Fruit fly (Drosophila melanogaster) whole organism, wandering third instar larva: ENCODE results near the gene CG14780.

Experiments used
- Abd-B ChIP-seq: fragments of >200 bp; optimal IDR thresholded peaks from 2 replicates; lab custom pipeline; 2017; ENCODE audit warnings: missing biosample characterization, missing genetic modification characterization
- CG32264 ChIP-seq: fragments of 200-800 bp; sonication (Bioruptor generic); optimal IDR thresholded peaks from 2 replicates; lab custom pipeline; 2016; ENCODE audit warnings: missing biosample characterization, missing genetic modification characterization
- CG9705 ChIP-seq: fragments of 200-800 bp; sonication (Bioruptor generic); optimal IDR thresholded peaks from 2 replicates; lab custom pipeline; 2018; ENCODE audit warnings: missing biosample characterization, mild to moderate bottlenecking, missing genetic modification characterization
- Dfd ChIP-seq: fragments of >200 bp; optimal IDR thresholded peaks from 2 replicates; lab custom pipeline; 2017; ENCODE audit warnings: missing biosample characterization, missing genetic modification characterization
- Dif ChIP-seq: fragments of 200-275, 200-300 bp; sonication (Bioruptor generic); optimal IDR thresholded peaks from 2 replicates; lab custom pipeline; 2018; ENCODE audit warnings: missing biosample characterization, missing genetic modification characterization; ENCODE audit not compliant: partially characterized antibody
- GATAd ChIP-seq: sonication (Bioruptor generic); optimal IDR thresholded peaks from 2 replicates; lab custom pipeline; 2016; ENCODE audit warnings: missing biosample characterization, missing genetic modification characterization
- HLH106 ChIP-seq: fragments of 200-800 bp; optimal IDR thresholded peaks from 3 replicates; lab custom pipeline; 2019; ENCODE audit warnings: missing biosample characterization, mild to moderate bottlenecking, missing genetic modification characterization, moderate library complexity
- Hnf4 ChIP-seq: fragments of 200-800 bp; sonication (Bioruptor generic); optimal IDR thresholded peaks from 2 replicates; lab custom pipeline; 2016; ENCODE audit warnings: missing biosample characterization, mild to moderate bottlenecking, missing genetic modification characterization
- Hr78 ChIP-seq: fragments of >200 bp; optimal IDR thresholded peaks from 2 replicates; lab custom pipeline; 2017; ENCODE audit warnings: missing biosample characterization, missing genetic modification characterization
- Hr83 ChIP-seq: fragments of 200-300 bp; sonication (Bioruptor generic); optimal IDR thresholded peaks from 2 replicates; lab custom pipeline; 2016; ENCODE audit warnings: missing biosample characterization, mild to moderate bottlenecking, missing genetic modification characterization, moderate library complexity; ENCODE audit not compliant: poor library complexity, severe bottlenecking
- Jra ChIP-seq: sonication (Bioruptor generic); optimal IDR thresholded peaks from 2 replicates; lab custom pipeline; 2016; ENCODE audit warnings: missing biosample characterization, missing genetic modification characterization
- Myc ChIP-seq: fragments of >200 bp; optimal IDR thresholded peaks from 2 replicates; lab custom pipeline; 2017
- N ChIP-seq: fragments of >200 bp; optimal IDR thresholded peaks from 2 replicates; lab custom pipeline; 2018; ENCODE audit warnings: missing biosample characterization, missing external identifiers, missing genetic modification characterization
- OdsH ChIP-seq: fragments of 200-800 bp; sonication (Bioruptor generic); optimal IDR thresholded peaks from 2 replicates; lab custom pipeline; 2016; ENCODE audit warnings: missing biosample characterization, mild to moderate bottlenecking, missing genetic modification characterization
- Rel ChIP-seq, 2 experiments: fragments of 200-800 bp; sonication (Bioruptor generic) in 1 of 2; optimal IDR thresholded peaks; 2 replicates in 1 of 2; 3 replicates in 1 of 2; lab custom pipeline; 2016 to 2019; ENCODE audit warnings: mild to moderate bottlenecking in 2 of 2, missing biosample characterization in 2 of 2, missing genetic modification characterization in 2 of 2, moderate library complexity in 1 of 2
- Sp1 ChIP-seq: fragments of 200-800 bp; sonication (Bioruptor generic); optimal IDR thresholded peaks from 3 replicates; lab custom pipeline; 2019; ENCODE audit warnings: missing biosample characterization, mild to moderate bottlenecking, missing genetic modification characterization, moderate library complexity
- Vsx2 ChIP-seq: fragments of 200-300, 225-300 bp; sonication (Bioruptor generic); optimal IDR thresholded peaks from 2 replicates; lab custom pipeline; 2018; ENCODE audit warnings: missing biosample characterization, missing genetic modification characterization; ENCODE audit not compliant: partially characterized antibody
- br ChIP-seq: fragments of 200-800 bp; sonication (Bioruptor generic); optimal IDR thresholded peaks from 2 replicates; lab custom pipeline; 2016; ENCODE audit warnings: missing biosample characterization, missing genetic modification characterization
- brk ChIP-seq: fragments of 200-800 bp; sonication (Bioruptor generic); optimal IDR thresholded peaks from 2 replicates; lab custom pipeline; 2016; ENCODE audit warnings: missing biosample characterization, mild to moderate bottlenecking, missing genetic modification characterization
- dmrt93B ChIP-seq: fragments of 200-800 bp; sonication (Bioruptor generic); optimal IDR thresholded peaks from 2 replicates; lab custom pipeline; 2018; ENCODE audit warnings: missing biosample characterization, mild to moderate bottlenecking, missing genetic modification characterization
- dsf ChIP-seq: sonication (Bioruptor generic); optimal IDR thresholded peaks from 2 replicates; lab custom pipeline; 2016; ENCODE audit warnings: missing biosample characterization, missing genetic modification characterization, borderline replicate concordance
- ey ChIP-seq: fragments of 200-800 bp; sonication (Bioruptor generic); optimal IDR thresholded peaks from 2 replicates; lab custom pipeline; 2016; ENCODE audit warnings: missing biosample characterization, missing genetic modification characterization
- foxo ChIP-seq, 2 experiments: fragments of 200-800 bp; sonication (Bioruptor generic); optimal IDR thresholded peaks; 2 replicates in 1 of 2; 3 replicates in 1 of 2; lab custom pipeline; 2016 to 2017; ENCODE audit warnings: missing biosample characterization in 2 of 2, missing genetic modification characterization in 2 of 2
- fru ChIP-seq: fragments of 200-800 bp; sonication (Bioruptor generic); optimal IDR thresholded peaks from 3 replicates; lab custom pipeline; 2016; ENCODE audit warnings: missing biosample characterization, mild to moderate bottlenecking, missing genetic modification characterization
- h ChIP-seq: fragments of 200-800 bp; sonication (Bioruptor generic); optimal IDR thresholded peaks from 3 replicates; lab custom pipeline; 2016; ENCODE audit warnings: missing biosample characterization, mild to moderate bottlenecking, missing genetic modification characterization
- jim ChIP-seq: fragments of 175-275, 200-325 bp; sonication (Bioruptor generic); optimal IDR thresholded peaks from 2 replicates; lab custom pipeline; 2016; ENCODE audit warnings: missing biosample characterization, mild to moderate bottlenecking, missing genetic modification characterization
- lola ChIP-seq: fragments of >200 bp; optimal IDR thresholded peaks from 2 replicates; lab custom pipeline; 2017; ENCODE audit warnings: missing biosample characterization, missing genetic modification characterization
- pan ChIP-seq: fragments of >200 bp; optimal IDR thresholded peaks from 2 replicates; lab custom pipeline; 2017
- psq ChIP-seq: fragments of 200-800 bp; sonication (Bioruptor generic); optimal IDR thresholded peaks from 3 replicates; lab custom pipeline; 2017; ENCODE audit warnings: missing biosample characterization, mild to moderate bottlenecking, missing genetic modification characterization, moderate library complexity
- rgr ChIP-seq: fragments of 200-800 bp; sonication (Bioruptor generic); optimal IDR thresholded peaks from 3 replicates; lab custom pipeline; 2016; ENCODE audit warnings: missing biosample characterization, mild to moderate bottlenecking, missing genetic modification characterization
- sv ChIP-seq: fragments of 200-800 bp; sonication (Bioruptor generic); optimal IDR thresholded peaks from 3 replicates; lab custom pipeline; 2016; ENCODE audit warnings: missing biosample characterization, missing genetic modification characterization
- tai ChIP-seq: sonication (Bioruptor generic); optimal IDR thresholded peaks from 2 replicates; lab custom pipeline; 2016; ENCODE audit warnings: missing biosample characterization, missing genetic modification characterization
- woc ChIP-seq: sonication (Bioruptor generic); optimal IDR thresholded peaks from 2 replicates; lab custom pipeline; 2016; ENCODE audit warnings: missing biosample characterization, mild to moderate bottlenecking, missing genetic modification characterization

Gene CG14780

dm6 chrX:1472222-1472621 is at the start of gene CG14780:
CG14780 (plus strand) TSS chrX:1472522.
- TF ChIP-seq Hr83 (GFP tag; lab: Kevin White, UChicago): no peak
- no peak for TF ChIP-seq HLH106 (tag; lab: Kevin White, UChicago)
- no peak for TF ChIP-seq dmrt93B (GFP tag; lab: Kevin White, UChicago)
- no peak for TF ChIP-seq Rel (GFP tag; optimal IDR thresholded peaks at IDR 0.05; lab: Kevin White, UChicago)
- TF ChIP-seq Rel (tag; optimal IDR thresholded peaks at IDR 0.05; lab: Kevin White, UChicago): no peak
- no peak for TF ChIP-seq rgr (GFP tag; lab: Kevin White, UChicago)
- TF ChIP-seq N (GFP tag; lab: Kevin White, UChicago): no peak
- TF ChIP-seq Hr78: no peak
- no peak for TF ChIP-seq Dif (GFP tag; lab: Kevin White, UChicago)
- no peak for TF ChIP-seq Hnf4 (GFP tag; lab: Kevin White, UChicago)
- no peak for TF ChIP-seq Vsx2 (GFP tag; lab: Kevin White, UChicago)
- no peak for TF ChIP-seq sv (GFP tag; lab: Kevin White, UChicago)

DNA sequence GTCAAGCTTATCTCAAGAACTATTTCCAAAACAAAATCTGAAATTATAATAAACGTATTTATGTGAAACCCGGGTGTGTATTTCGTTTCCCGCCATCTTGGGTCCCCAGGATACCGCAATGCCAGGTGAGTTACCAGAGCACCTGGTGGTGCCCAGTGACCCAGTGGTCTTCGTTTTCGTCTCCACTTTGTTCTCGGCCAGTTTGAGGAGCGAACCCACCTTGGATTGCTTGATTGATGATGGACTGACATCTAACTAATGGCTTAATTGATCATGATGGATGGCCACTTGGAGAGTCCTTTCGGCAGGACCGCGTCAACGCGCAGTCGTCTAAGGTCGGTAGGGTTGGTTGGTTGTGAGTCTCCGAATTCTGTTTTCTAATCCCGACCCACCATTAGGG is 20.2 kb upstream of the CG14780 start, which contains the start of gene Gr2a:
Gene Gr2a, plus strand, starts transcription at position 301 of the 400 bp plus-strand sequence.
- TF ChIP-seq jim (GFP tag; lab: Kevin White, UChicago): no peak
- TF ChIP-seq HLH106 (tag; lab: Kevin White, UChicago): no peak
- TF ChIP-seq br (GFP tag; lab: Kevin White, UChicago): no peak
- TF ChIP-seq woc (GFP tag; lab: Kevin White, UChicago): no peak
- no peak for TF ChIP-seq dmrt93B (GFP tag; lab: Kevin White, UChicago)
- TF ChIP-seq Hnf4 (GFP tag; lab: Kevin White, UChicago): no peak
- no peak for TF ChIP-seq Dif (GFP tag; lab: Kevin White, UChicago)
- no peak for TF ChIP-seq CG9705
- TF ChIP-seq sv (GFP tag; lab: Kevin White, UChicago): no peak
- TF ChIP-seq h (GFP tag; lab: Kevin White, UChicago): no peak
- no peak for TF ChIP-seq Myc
- TF ChIP-seq Dfd (GFP tag; lab: Kevin White, UChicago): no peak
- no peak for TF ChIP-seq fru
- no peak for TF ChIP-seq Sp1 (GFP tag; lab: Kevin White, UChicago)
- TF ChIP-seq, all 38 proteins: peak for 0

- TF ChIP-seq CG32264 (GFP tag; lab: Kevin White, UChicago) (no peak), pan (no peak), fru (no peak), sv (GFP tag; lab: Kevin White, UChicago) (no peak), CG9705 (no peak), GATAd (GFP tag; lab: Kevin White, UChicago) (no peak), ey (GFP tag; lab: Kevin White, UChicago) (no peak), Jra (GFP tag; lab: Kevin White, UChicago) (no peak), Dif (GFP tag; lab: Kevin White, UChicago) (no peak), Rel (GFP tag; optimal IDR thresholded peaks at IDR 0.05; lab: Kevin White, UChicago) (no peak), Rel (tag; optimal IDR thresholded peaks at IDR 0.05; lab: Kevin White, UChicago) (no peak), dmrt93B (GFP tag; lab: Kevin White, UChicago) (no peak), psq (GFP tag; lab: Kevin White, UChicago) (no peak), jim (GFP tag; lab: Kevin White, UChicago) (no peak), foxo (GFP tag; optimal IDR thresholded peaks at IDR 0.05; lab: Kevin White, UChicago) (no peak)
Observed at dm6 chrX:1454837-1455236, 17.5 kb upstream of the CG14780 start.

DNA sequence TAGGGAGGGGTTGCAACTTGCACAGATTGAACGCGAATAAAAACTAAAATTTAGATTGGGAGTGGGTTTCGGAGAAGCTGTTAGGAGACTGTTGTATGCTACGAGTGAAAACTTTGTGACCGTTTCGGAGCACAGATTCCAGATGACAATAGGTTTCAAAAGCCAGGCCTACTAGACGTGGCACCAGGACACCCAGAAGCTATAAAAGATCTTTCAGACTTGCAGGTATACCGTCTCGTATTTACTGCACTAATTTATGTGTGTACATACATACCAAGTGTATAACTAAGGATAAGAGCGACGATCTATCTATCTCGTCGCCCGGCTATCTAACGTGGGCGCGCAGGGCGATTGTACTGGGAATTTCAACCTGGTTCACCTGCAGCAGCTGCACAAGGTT is 15.4 kb upstream of the CG14780 start, which contains the start of gene CG14785:
Gene CG14785, minus strand, starts transcription at position 101 of the 400 bp plus-strand sequence.
- TF ChIP-seq psq (GFP tag; lab: Kevin White, UChicago): no peak
- no peak for TF ChIP-seq jim (GFP tag; lab: Kevin White, UChicago)
- TF ChIP-seq OdsH: no peak
- no peak for TF ChIP-seq pan
- no peak for TF ChIP-seq Myc
- no peak for TF ChIP-seq Abd-B (GFP tag; lab: Kevin White, UChicago)
- TF ChIP-seq, all 38 proteins: peak for 0

- no peak for TF ChIP-seq psq (GFP tag; lab: Kevin White, UChicago)
- no peak for TF ChIP-seq Dif (GFP tag; lab: Kevin White, UChicago)
- TF ChIP-seq dsf (GFP tag; lab: Kevin White, UChicago): no peak
- no peak for TF ChIP-seq Sp1 (GFP tag; lab: Kevin White, UChicago)
- TF ChIP-seq Hnf4 (GFP tag; lab: Kevin White, UChicago): no peak
- TF ChIP-seq ey (GFP tag; lab: Kevin White, UChicago): no peak
- TF ChIP-seq brk: no peak
- no peak for TF ChIP-seq lola (GFP tag; lab: Kevin White, UChicago)
- no peak for TF ChIP-seq HLH106 (tag; lab: Kevin White, UChicago)
- TF ChIP-seq dmrt93B (GFP tag; lab: Kevin White, UChicago): no peak
- TF ChIP-seq CG9705: no peak
- no peak for TF ChIP-seq tai (GFP tag; lab: Kevin White, UChicago)
- TF ChIP-seq fru: no peak
- no peak for TF ChIP-seq OdsH
- TF ChIP-seq, all 38 proteins: peak for 0
Observed at dm6 chrX:1460278-1460872, 11.9 kb upstream of the CG14780 start, which contains the start of gene Lrpprc2. Lrpprc2 (minus strand) TSS chrX:1460617.
